Worm (Caenorhabditis elegans): Measurements from ENCODE around the gene F39G3.5.

ce11 chrV:4693282-4693588, 29.2 kb upstream of the F39G3.5 start:
- TF ChIP-seq cebp-2 (GFP tag; IDR thresholded peaks at IDR 0.05), result no peak
- no peak for TF ChIP-seq ztf-6 (GFP tag; IDR thresholded peaks at IDR 0.05)
- no peak for TF ChIP-seq rpc-1 (optimal IDR thresholded peaks at IDR 0.05)
- TF ChIP-seq rpc-1 (tag; optimal IDR thresholded peaks at IDR 0.05), result no peak
- no peak for TF ChIP-seq F49E8.2 (tag; optimal IDR thresholded peaks at IDR 0.05; ENCODE audit: insufficient read depth)
- TF ChIP-seq mes-4 (tag; optimal IDR thresholded peaks at IDR 0.05), result no peak
- TF ChIP-seq F10E7.11 (tag; optimal IDR thresholded peaks at IDR 0.05), result no peak
- no peak for TF ChIP-seq unc-62 (GFP tag; optimal IDR thresholded peaks at IDR 0.05)
- TF ChIP-seq ZK185.1 (tag; optimal IDR thresholded peaks at IDR 0.05; ENCODE audit: poor library complexity, severe bottlenecking), result no peak
- TF ChIP-seq mxl-1 (tag; optimal IDR thresholded peaks at IDR 0.05), result no peak
- TF ChIP-seq hrde-1 (tag; optimal IDR thresholded peaks at IDR 0.05; ENCODE audit: borderline replicate concordance), result no peak
- TF ChIP-seq dpl-1 (GFP tag; optimal IDR thresholded peaks at IDR 0.05), result no peak
